Worm (Caenorhabditis elegans) whole organism, L1 larva: ENCODE results near the gene K02D10.8.

ENCODE experiments used
- C04F5.9 ChIP-seq: sonication (generic microtip); optimal IDR thresholded peaks from 2 replicates; lab custom pipeline; 2016; ENCODE audit warnings: missing genetic modification characterization, missing compliant biosample characterization
- C34B4.2 ChIP-seq: sonication (generic microtip); optimal IDR thresholded peaks from 2 replicates; lab custom pipeline; 2017; ENCODE audit warnings: mild to moderate bottlenecking, missing genetic modification characterization, missing compliant biosample characterization
- F16B12.6 ChIP-seq: fragments of 150-350 bp; optimal IDR thresholded peaks from 2 replicates; lab custom pipeline; 2014; ENCODE audit warnings: missing biosample characterization, missing genetic modification characterization
- Y116A8C.19 ChIP-seq: sonication (generic microtip); optimal IDR thresholded peaks from 2 replicates; lab custom pipeline; 2016; ENCODE audit warnings: missing compliant biosample characterization, missing genetic modification characterization, borderline replicate concordance
- aly-2 ChIP-seq: fragments of 150-350 bp; optimal IDR thresholded peaks from 2 replicates; lab custom pipeline; 2014; ENCODE audit warnings: missing biosample characterization, missing genetic modification characterization
- ama-1 ChIP-seq: fragments of 150-350 bp; optimal IDR thresholded peaks from 2 replicates; lab custom pipeline; 2014
- blmp-1 ChIP-seq: fragments of 150-350 bp; optimal IDR thresholded peaks from 2 replicates; lab custom pipeline; 2014; ENCODE audit warnings: missing biosample characterization, missing genetic modification characterization
- ceh-63 ChIP-seq: fragments of 200-800 bp; sonication (Bioruptor generic); optimal IDR thresholded peaks from 2 replicates; lab custom pipeline; 2018; ENCODE audit warnings: mild to moderate bottlenecking, missing genetic modification characterization, missing compliant biosample characterization
- ceh-90 ChIP-seq: sonication (generic microtip); optimal IDR thresholded peaks from 2 replicates; lab custom pipeline; 2016; ENCODE audit warnings: missing genetic modification characterization, missing compliant biosample characterization
- ces-1 ChIP-seq: fragments of 150-350 bp; optimal IDR thresholded peaks from 2 replicates; lab custom pipeline; 2014; ENCODE audit warnings: missing biosample characterization, missing genetic modification reagents, missing genetic modification characterization
- dpl-1 ChIP-seq, 3 experiments: fragments of 150-350 bp in 2 of 3; sonication (generic microtip) in 1 of 3; optimal IDR thresholded peaks; 2 replicates each; lab custom pipeline; 2014 to 2017; ENCODE audit warnings: missing biosample characterization in 3 of 3, missing genetic modification characterization in 3 of 3, missing genetic modification reagents in 3 of 3
- efl-1 ChIP-seq, 4 experiments: fragments of 150-350 bp; optimal IDR thresholded peaks in 3 of 4; peaks in 1 of 4; 1 replicate in 1 of 4; 2 replicates in 3 of 4; lab custom pipeline; 2014; ENCODE audit warnings: missing biosample characterization in 2 of 4, missing genetic modification characterization in 2 of 4, missing genetic modification reagents in 2 of 4
- egl-27 ChIP-seq, 2 experiments: fragments of 150-350 bp in 1 of 2; sonication (generic microtip); optimal IDR thresholded peaks; 3 replicates each; lab custom pipeline; 2017 to 2018; ENCODE audit warnings: missing biosample characterization in 2 of 2, missing genetic modification characterization in 2 of 2, missing genetic modification reagents in 2 of 2
- elt-2 ChIP-seq: sonication (generic microtip); optimal IDR thresholded peaks from 2 replicates; lab custom pipeline; 2016; ENCODE audit warnings: missing genetic modification characterization, mild to moderate bottlenecking, inconsistent platforms, missing compliant biosample characterization, missing genetic modification reagents
- elt-3 ChIP-seq, 6 experiments: fragments of 150-350 bp in 1 of 6; sonication (generic microtip); optimal IDR thresholded peaks; 2 replicates each; lab custom pipeline; 2017 to 2018; ENCODE audit warnings: missing biosample characterization in 6 of 6, missing genetic modification characterization in 6 of 6, inconsistent platforms in 1 of 6
- fkh-4 ChIP-seq: sonication (generic microtip); optimal IDR thresholded peaks from 2 replicates; lab custom pipeline; 2016; ENCODE audit warnings: missing compliant biosample characterization, missing genetic modification characterization, borderline replicate concordance
- fkh-8 ChIP-seq: sonication (generic microtip); optimal IDR thresholded peaks from 2 replicates; lab custom pipeline; 2016; ENCODE audit warnings: mild to moderate bottlenecking, missing genetic modification characterization, missing compliant biosample characterization
- fos-1 ChIP-seq: fragments of 150-350 bp; optimal IDR thresholded peaks from 2 replicates; lab custom pipeline; 2014; ENCODE audit warnings: missing biosample characterization, missing genetic modification characterization
- grh-1 ChIP-seq: fragments of 200-800 bp; sonication (Bioruptor generic); IDR thresholded peaks from 2 replicates; pipeline ENCODE4 v1.3.6; 2022; ENCODE audit warnings: missing genetic modification reagents, missing genetic modification characterization, missing compliant biosample characterization
- hlh-17 ChIP-seq: fragments of 200-800 bp; sonication (Bioruptor generic); optimal IDR thresholded peaks from 2 replicates; lab custom pipeline; 2018; ENCODE audit warnings: missing genetic modification characterization, mild to moderate bottlenecking, missing compliant biosample characterization, moderate library complexity, borderline replicate concordance
- hlh-4 ChIP-seq: sonication (generic microtip); optimal IDR thresholded peaks from 2 replicates; lab custom pipeline; 2016; ENCODE audit warnings: mild to moderate bottlenecking, missing genetic modification characterization, missing compliant biosample characterization
- irx-1 ChIP-seq: sonication (generic microtip); optimal IDR thresholded peaks from 2 replicates; lab custom pipeline; 2016; ENCODE audit warnings: missing genetic modification characterization, missing compliant biosample characterization
- isw-1 ChIP-seq: fragments of 200-800 bp; sonication (Bioruptor generic); IDR thresholded peaks from 2 replicates; pipeline ENCODE4 v1.3.6; 2022; ENCODE audit warnings: missing genetic modification characterization, missing compliant biosample characterization
- lin-15B ChIP-seq: fragments of 150-350 bp; sonication (generic microtip); optimal IDR thresholded peaks from 3 replicates; lab custom pipeline; 2014; ENCODE audit warnings: missing biosample characterization, missing genetic modification characterization
- lin-35 ChIP-seq, 2 experiments: fragments of 150-350 bp; optimal IDR thresholded peaks; 2 replicates each; lab custom pipeline; 2014; ENCODE audit warnings: missing biosample characterization in 2 of 2, missing genetic modification characterization in 2 of 2, missing genetic modification reagents in 2 of 2
- lin-39 ChIP-seq: fragments of 150-350 bp; optimal IDR thresholded peaks from 2 replicates; lab custom pipeline; 2014; ENCODE audit warnings: missing biosample characterization, missing genetic modification reagents, missing genetic modification characterization
- lir-3 ChIP-seq: sonication (generic microtip); optimal IDR thresholded peaks from 2 replicates; lab custom pipeline; 2016; ENCODE audit warnings: mild to moderate bottlenecking, missing genetic modification characterization, moderate library complexity, missing compliant biosample characterization; ENCODE audit not compliant: poor library complexity
- lsy-2 ChIP-seq, 2 experiments: fragments of 150-350 bp; optimal IDR thresholded peaks; 2 replicates each; lab custom pipeline; 2014; ENCODE audit warnings: missing biosample characterization in 2 of 2, missing genetic modification characterization in 2 of 2
- mab-9 ChIP-seq: fragments of 200-800 bp; sonication (Bioruptor generic); IDR thresholded peaks from 2 replicates; pipeline ENCODE4 v1.3.6; 2022; ENCODE audit warnings: missing genetic modification reagents, missing genetic modification characterization, missing compliant biosample characterization
- mef-2 ChIP-seq: fragments of 150-350 bp; optimal IDR thresholded peaks from 2 replicates; lab custom pipeline; 2014; ENCODE audit warnings: missing biosample characterization, missing genetic modification characterization
- mep-1 ChIP-seq: fragments of 150-350 bp; optimal IDR thresholded peaks from 2 replicates; lab custom pipeline; 2014; ENCODE audit warnings: missing biosample characterization, missing genetic modification characterization
- nhr-11 ChIP-seq: fragments of 150-350 bp; optimal IDR thresholded peaks from 2 replicates; lab custom pipeline; 2014; ENCODE audit warnings: missing biosample characterization, missing genetic modification characterization
- nhr-12 ChIP-seq: sonication (generic microtip); optimal IDR thresholded peaks from 2 replicates; lab custom pipeline; 2017; ENCODE audit warnings: missing biosample characterization, missing genetic modification characterization
- nhr-76 ChIP-seq: sonication (generic microtip); optimal IDR thresholded peaks from 2 replicates; lab custom pipeline; 2017; ENCODE audit warnings: missing biosample characterization, missing genetic modification characterization
- nhr-77 ChIP-seq: fragments of 150-350 bp; optimal IDR thresholded peaks from 2 replicates; lab custom pipeline; 2014; ENCODE audit warnings: missing biosample characterization, missing genetic modification characterization
- nhr-84 ChIP-seq: sonication (generic microtip); optimal IDR thresholded peaks from 2 replicates; lab custom pipeline; 2017; ENCODE audit warnings: missing biosample characterization, missing genetic modification characterization
- nhr-85 ChIP-seq: sonication (generic microtip); peaks from one replicate; lab custom pipeline; 2016; ENCODE audit warnings: missing genetic modification characterization, inconsistent platforms, missing compliant biosample characterization
- nhr-90 ChIP-seq: sonication (generic microtip); optimal IDR thresholded peaks from 2 replicates; lab custom pipeline; 2016; ENCODE audit warnings: mild to moderate bottlenecking, missing genetic modification characterization, missing compliant biosample characterization; ENCODE audit not compliant: poor library complexity
- pax-3 ChIP-seq: fragments of 200-800 bp; sonication (Bioruptor generic); optimal IDR thresholded peaks from 2 replicates; lab custom pipeline; 2018; ENCODE audit warnings: mild to moderate bottlenecking, missing genetic modification characterization, moderate library complexity, missing compliant biosample characterization
- snpc-4 ChIP-seq: fragments of 150-350 bp; optimal IDR thresholded peaks from 2 replicates; lab custom pipeline; 2014; ENCODE audit warnings: missing biosample characterization, missing genetic modification characterization
- snu-23 ChIP-seq: sonication (generic microtip); optimal IDR thresholded peaks from 2 replicates; lab custom pipeline; 2016; ENCODE audit warnings: missing genetic modification characterization, missing compliant biosample characterization
- sptf-1 ChIP-seq: fragments of 150-350 bp; optimal IDR thresholded peaks from 2 replicates; lab custom pipeline; 2014; ENCODE audit warnings: missing biosample characterization, missing genetic modification characterization
- tbx-2 ChIP-seq: sonication (generic microtip); optimal IDR thresholded peaks from 2 replicates; lab custom pipeline; 2016; ENCODE audit warnings: missing genetic modification characterization, missing compliant biosample characterization
- tlp-1 ChIP-seq: fragments of 150-350 bp; optimal IDR thresholded peaks from 2 replicates; lab custom pipeline; 2014; ENCODE audit warnings: missing biosample characterization, missing genetic modification characterization
- unc-30 ChIP-seq: sonication (generic microtip); optimal IDR thresholded peaks from 2 replicates; lab custom pipeline; 2017; ENCODE audit warnings: missing biosample characterization, missing genetic modification characterization
- unc-86 ChIP-seq: sonication (generic microtip); optimal IDR thresholded peaks from 2 replicates; lab custom pipeline; 2016; ENCODE audit warnings: missing genetic modification characterization, missing compliant biosample characterization
- xbp-1 ChIP-seq: sonication (generic microtip); optimal IDR thresholded peaks from 2 replicates; lab custom pipeline; 2016; ENCODE audit warnings: missing genetic modification characterization, missing compliant biosample characterization
- zag-1 ChIP-seq: fragments of 150-350 bp; optimal IDR thresholded peaks from 2 replicates; lab custom pipeline; 2014; ENCODE audit warnings: missing biosample characterization, missing genetic modification characterization
- zip-4 ChIP-seq: fragments of 200-800 bp; sonication (Bioruptor generic); optimal IDR thresholded peaks from 2 replicates; lab custom pipeline; 2018; ENCODE audit warnings: mild to moderate bottlenecking, missing genetic modification characterization, moderate library complexity, missing compliant biosample characterization
- ztf-4 ChIP-seq: fragments of 150-350 bp; optimal IDR thresholded peaks from 2 replicates; lab custom pipeline; 2014; ENCODE audit warnings: missing biosample characterization, missing genetic modification characterization

The K02D10.8 gene

ce11 chrIII:8749487-8749886, 36.7 kb upstream of the K02D10.8 start, which contains the start of gene sma-2 (continued):
- TF ChIP-seq pax-3 (tag; lab: Kevin White, UChicago) (no peak), xbp-1 (peak; percentile 32), zip-4 (GFP tag; lab: Kevin White, UChicago) (no peak), elt-3 (tag; optimal IDR thresholded peaks at IDR 0.05; lab: Kevin White, UChicago) (peak in 2 of 6 experiments; percentile 9 to 48), ceh-63 (no peak), fos-1 (tag; lab: Kevin White, UChicago) (no peak), tlp-1 (tag; lab: Kevin White, UChicago) (no peak), efl-1 (optimal IDR thresholded peaks at IDR 0.05; lab: Kevin White, UChicago) (peak; percentile 54 to 55), efl-1 (GFP tag; optimal IDR thresholded peaks at IDR 0.05 in 1 of 2; lab: Kevin White, UChicago) (peak in 1 of 2 experiments; percentile 94), ztf-4 (tag; lab: Kevin White, UChicago) (peak; percentile 14), ama-1 (lab: Kevin White, UChicago) (no peak), mab-9 (no peak), ces-1 (GFP tag; lab: Kevin White, UChicago) (no peak), lin-39 (tag; lab: Kevin White, UChicago) (no peak), irx-1 (tag; lab: Kevin White, UChicago) (peak; percentile 10), elt-2 (peak; percentile 87), unc-86 (no peak), blmp-1 (tag; lab: Kevin White, UChicago) (peak; percentile 84), grh-1 (0 out of 2 replicates have a peak, but pooled peaks have one; percentile 32), nhr-76 (no peak), mef-2 (tag; lab: Kevin White, UChicago) (no peak), unc-30 (tag; lab: Kevin White, UChicago) (no peak), nhr-12 (tag; lab: Kevin White, UChicago) (no peak), hlh-17 (no peak), nhr-84 (tag; lab: Kevin White, UChicago) (no peak), nhr-11 (no peak), aly-2 (no peak), mep-1 (tag; lab: Kevin White, UChicago) (peak; percentile 66), lsy-2 (tag; optimal IDR thresholded peaks at IDR 0.05; lab: Kevin White, UChicago) (peak; percentile 18 to 73), C04F5.9 (tag; lab: Kevin White, UChicago) (no peak), lin-15B (tag; lab: Kevin White, UChicago) (no peak), Y116A8C.19 (tag; lab: Kevin White, UChicago) (no peak), sptf-1 (tag; lab: Kevin White, UChicago) (no peak)
- TF ChIP-seq, all 84 proteins: peak for 34

- TF ChIP-seq tbx-2, result no peak
- TF ChIP-seq fos-1 (tag; lab: Kevin White, UChicago), result no peak
Measured at ce11 chrIII:8750606-8751005, 35.6 kb upstream of the K02D10.8 start, which contains the start of gene ugtp-1. TSS of gene ugtp-1 (minus strand) at chrIII:8750706.

DNA sequence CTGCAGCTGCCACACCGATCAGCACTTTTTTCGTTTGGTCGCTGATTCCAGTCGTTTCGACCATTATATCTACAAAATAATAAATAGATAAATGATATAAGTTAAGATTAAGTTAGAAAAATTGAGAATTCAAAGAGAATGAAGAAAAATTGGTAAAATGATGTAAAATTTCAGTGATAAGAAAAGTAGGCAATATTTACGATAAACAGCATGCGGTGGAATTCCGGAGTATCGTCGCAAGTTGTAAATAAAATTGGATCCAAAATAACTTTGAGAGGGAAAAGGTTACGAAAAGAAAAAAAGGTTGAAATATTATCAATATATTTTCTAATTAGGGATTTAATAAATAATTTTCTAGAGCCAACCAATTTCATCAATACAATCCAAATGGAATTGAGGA, 31.5 kb upstream of the K02D10.8 start, which contains the start of gene tomm-70:
TSS of gene tomm-70 (minus strand) at position 69 of the 400 bp plus-strand sequence.
- TF ChIP-seq C34B4.2 (no peak), sptf-1 (tag; lab: Kevin White, UChicago) (no peak), lir-3 (tag; lab: Kevin White, UChicago) (no peak), ceh-90 (tag; lab: Kevin White, UChicago) (no peak), lin-35 (GFP tag; optimal IDR thresholded peaks at IDR 0.05; lab: Kevin White, UChicago) (peak; percentile 19 to 51), nhr-85 (tag; lab: Kevin White, UChicago) (peak; percentile 40), isw-1 (GFP tag; lab: Robert Waterston, UW) (no peak), blmp-1 (tag; lab: Kevin White, UChicago) (peak; percentile 35), egl-27 (tag; optimal IDR thresholded peaks at IDR 0.05; lab: Kevin White, UChicago) (no peak), nhr-77 (tag; lab: Kevin White, UChicago) (no peak), hlh-17 (no peak), dpl-1 (GFP tag; optimal IDR thresholded peaks at IDR 0.05; lab: Kevin White, UChicago) (peak in 2 of 3 experiments; percentile 25 to 58), ceh-63 (no peak), snu-23 (GFP tag; lab: Kevin White, UChicago) (peak; percentile 24), hlh-4 (tag; lab: Kevin White, UChicago) (no peak), F16B12.6 (tag; lab: Kevin White, UChicago) (no peak), fkh-8 (tag; lab: Kevin White, UChicago) (no peak), nhr-90 (tag; lab: Kevin White, UChicago) (no peak), snpc-4 (tag; lab: Kevin White, UChicago) (no peak), efl-1 (optimal IDR thresholded peaks at IDR 0.05; lab: Kevin White, UChicago) (peak; percentile 15 to 45), efl-1 (GFP tag; optimal IDR thresholded peaks at IDR 0.05 in 1 of 2; lab: Kevin White, UChicago) (peak; percentile 26 to 89), mep-1 (tag; lab: Kevin White, UChicago) (peak; percentile 25), zag-1 (tag; lab: Kevin White, UChicago) (no peak), lin-15B (tag; lab: Kevin White, UChicago) (no peak), fkh-4 (tag; lab: Kevin White, UChicago) (no peak), lsy-2 (tag; optimal IDR thresholded peaks at IDR 0.05; lab: Kevin White, UChicago) (peak; percentile 14 to 61)
